Worm (Caenorhabditis elegans): ENCODE data around the gene npp-26.
A peak's percentile ranks its signal among the peaks of the same experiment; 100 is the strongest.
"Not testable (repeated sequence)": the region's sequence is repeated elsewhere in the genome, so short reads cannot be mapped to it uniquely, and the experiment has no call there.

Gene npp-26

ce11 chrIV:4764422-4764821 is at the start of gene npp-26:
Gene npp-26 (plus strand): TSS chrIV:4764722.
- no peak for TF ChIP-seq sem-4 (tag; optimal IDR thresholded peaks at IDR 0.05)

DNA sequence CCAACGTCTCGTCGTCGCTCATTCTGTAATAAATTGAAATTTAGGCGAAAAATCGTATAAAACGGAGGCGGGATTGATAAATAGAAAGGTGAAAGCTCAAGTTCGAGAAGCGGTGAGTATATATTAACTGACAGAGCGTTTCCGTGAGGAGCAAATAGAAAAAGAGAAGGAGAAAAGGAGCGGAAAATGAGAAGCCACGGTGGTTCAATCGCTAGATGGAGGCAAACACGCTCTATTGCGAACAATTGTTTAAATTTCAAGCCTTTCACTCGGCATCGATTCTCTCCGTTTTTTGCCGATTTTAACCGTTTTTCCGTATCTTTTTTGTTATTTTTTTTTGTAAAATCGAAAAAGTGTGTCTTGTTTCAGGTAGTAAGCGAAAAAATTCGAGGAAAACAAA is 48.7 kb upstream of the npp-26 start, which contains the start of gene miro-1:
TSS of gene miro-1 (minus strand) at position 23 of the 400 bp plus-strand sequence.
- not testable (repeated sequence) for TF ChIP-seq nhr-25 (tag; optimal IDR thresholded peaks at IDR 0.05); ama-1 (optimal IDR thresholded peaks at IDR 0.05); egl-27 (tag; optimal IDR thresholded peaks at IDR 0.05)

- TF ChIP-seq gmeb-1 (tag; optimal IDR thresholded peaks at IDR 0.05) (peak; percentile 17), unc-55 (GFP tag; optimal IDR thresholded peaks at IDR 0.05) (peak; percentile 2), lsy-2 (tag; optimal IDR thresholded peaks at IDR 0.05) (peak; percentile 77 to 85), F13H6.1 (tag; optimal IDR thresholded peaks at IDR 0.05) (peak; percentile 14), C34F6.9 (tag; optimal IDR thresholded peaks at IDR 0.05) (peak; percentile 8), sma-3 (GFP tag; optimal IDR thresholded peaks at IDR 0.05) (peak; percentile 22)
Measured at ce11 chrIV:4720522-4720921, 44.0 kb upstream of the npp-26 start.

DNA sequence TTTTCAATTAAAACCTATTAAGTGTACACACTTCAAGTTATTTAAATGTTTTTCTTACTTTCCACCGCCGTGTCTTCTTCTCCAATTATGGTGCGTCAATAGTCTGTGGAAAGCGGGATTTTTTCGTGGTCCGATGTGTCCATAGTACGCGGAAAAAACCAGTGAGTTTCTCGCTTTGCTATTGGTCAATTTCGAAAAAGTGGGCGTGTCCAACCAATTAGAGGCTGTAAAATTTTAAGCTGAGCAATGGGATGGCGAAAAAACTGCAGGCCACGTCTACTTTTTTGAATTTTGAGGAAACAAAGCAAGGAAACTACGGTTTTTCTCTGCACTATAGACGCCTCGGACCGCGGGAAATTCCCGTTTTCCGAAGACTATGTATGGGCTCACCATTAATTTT is 40.8 kb upstream of the npp-26 start:
- TF ChIP-seq mab-5 (tag; optimal IDR thresholded peaks at IDR 0.05) (no peak), snpc-4 (tag; optimal IDR thresholded peaks at IDR 0.05) (no peak), ceh-16 (tag; optimal IDR thresholded peaks at IDR 0.05) (no peak)

DNA sequence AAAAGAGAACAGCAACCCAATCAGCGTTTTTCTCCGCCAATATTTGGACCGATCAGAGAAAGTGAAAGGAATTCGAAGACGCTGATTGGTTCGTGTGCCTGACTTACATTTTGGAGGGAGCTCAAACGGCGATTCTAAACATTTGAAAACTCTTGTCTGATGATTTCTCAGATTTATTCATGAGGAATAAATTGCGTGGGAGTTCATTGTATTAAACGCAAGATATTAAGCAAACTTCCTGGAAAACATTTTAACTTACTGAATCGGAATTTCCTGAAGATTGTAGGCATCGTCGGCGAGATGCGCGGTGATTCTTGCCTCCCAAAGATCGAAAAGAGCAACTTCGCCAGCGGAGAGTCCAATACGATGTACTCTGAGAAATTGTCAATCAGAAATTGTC is 40.0 kb upstream of the npp-26 start, which contains the start of gene K08F11.1:
TSS of gene K08F11.1 (plus strand) at position 301 of the 400 bp plus-strand sequence.
- TF ChIP-seq peb-1 (tag; optimal IDR thresholded peaks at IDR 0.05) (no peak), nhr-10 (tag; optimal IDR thresholded peaks at IDR 0.05) (no peak), nhr-77 (tag; optimal IDR thresholded peaks at IDR 0.05) (no peak), unc-62 (GFP tag; optimal IDR thresholded peaks at IDR 0.05) (no peak), F13H6.1 (tag; optimal IDR thresholded peaks at IDR 0.05) (no peak), ZK546.5 (tag; optimal IDR thresholded peaks at IDR 0.05) (no peak), unc-39 (tag; optimal IDR thresholded peaks at IDR 0.05) (no peak), nhr-237 (tag; optimal IDR thresholded peaks at IDR 0.05) (no peak), mdl-1 (tag; optimal IDR thresholded peaks at IDR 0.05) (no peak), lin-13 (GFP tag; optimal IDR thresholded peaks at IDR 0.05) (no peak), ztf-1 (GFP tag; conservative IDR thresholded peaks at IDR 0.05) (no peak), lin-39 (tag; optimal IDR thresholded peaks at IDR 0.05) (no peak), sma-9 (GFP tag; optimal IDR thresholded peaks at IDR 0.05) (no peak), sma-9 (tag; optimal IDR thresholded peaks at IDR 0.05) (no peak), elt-3 (tag; optimal IDR thresholded peaks at IDR 0.05) (no peak), dmd-4 (tag; optimal IDR thresholded peaks at IDR 0.05) (no peak), skn-1 (tag; optimal IDR thresholded peaks at IDR 0.05) (no peak), mab-5 (tag; optimal IDR thresholded peaks at IDR 0.05) (no peak), unc-55 (GFP tag; optimal IDR thresholded peaks at IDR 0.05) (no peak), sem-4 (tag; optimal IDR thresholded peaks at IDR 0.05) (no peak)

ce11 chrIV:4725478-4725920 is 39.0 kb upstream of the npp-26 start:
- TF ChIP-seq mab-5 (tag; optimal IDR thresholded peaks at IDR 0.05) (peak; percentile 16), R02D3.7 (tag; optimal IDR thresholded peaks at IDR 0.05) (peak; percentile 21), unc-55 (GFP tag; optimal IDR thresholded peaks at IDR 0.05) (peak; percentile 35), crh-2 (tag; optimal IDR thresholded peaks at IDR 0.05) (peak; percentile 36), nhr-21 (tag; optimal IDR thresholded peaks at IDR 0.05) (peak; percentile 65), lin-13 (GFP tag; optimal IDR thresholded peaks at IDR 0.05) (peak; percentile 68), ztf-4 (tag; optimal IDR thresholded peaks at IDR 0.05) (peak; percentile 19), F13H6.1 (tag; optimal IDR thresholded peaks at IDR 0.05) (peak; percentile 81), nhr-25 (tag; optimal IDR thresholded peaks at IDR 0.05) (peak; percentile 65), ZK546.5 (tag; optimal IDR thresholded peaks at IDR 0.05) (peak; percentile 74), nhr-129 (tag; optimal IDR thresholded peaks at IDR 0.05) (peak; percentile 29), sma-9 (GFP tag; optimal IDR thresholded peaks at IDR 0.05) (peak; percentile 50), nhr-11 (tag; optimal IDR thresholded peaks at IDR 0.05) (peak; percentile 34), gmeb-1 (tag; optimal IDR thresholded peaks at IDR 0.05) (peak; percentile 58), C34F6.9 (tag; optimal IDR thresholded peaks at IDR 0.05) (peak; percentile 32), blmp-1 (tag; optimal IDR thresholded peaks at IDR 0.05; ENCODE audit: insufficient read depth) (peak; percentile 13), lsy-2 (tag; optimal IDR thresholded peaks at IDR 0.05) (peak; percentile 95 to 98), sma-3 (GFP tag; optimal IDR thresholded peaks at IDR 0.05) (peak; percentile 86), nhr-6 (tag; optimal IDR thresholded peaks at IDR 0.05) (peak; percentile 11)
- TF ChIP-seq sma-9 (tag; optimal IDR thresholded peaks at IDR 0.05), result not testable (repeated sequence)
